Worm (Caenorhabditis elegans): Measurements from ENCODE around the gene taf-2.

taf-2 gene

ce11 chrIV:3611845-3612244 is 18.4 kb upstream of the taf-2 start (continued):
- TF ChIP-seq nhr-71 (tag; optimal IDR thresholded peaks at IDR 0.05) (peak; percentile 53), ceh-88 (GFP tag; IDR thresholded peaks at IDR 0.05) (no peak), hlh-4 (tag; optimal IDR thresholded peaks at IDR 0.05) (no peak), fkh-10 (GFP tag; optimal IDR thresholded peaks at IDR 0.05) (no peak), rnt-1 (tag; optimal IDR thresholded peaks at IDR 0.05) (no peak), blmp-1 (tag; optimal IDR thresholded peaks at IDR 0.05) (no peak), unc-130 (tag; optimal IDR thresholded peaks at IDR 0.05) (no peak), ces-1 (GFP tag; optimal IDR thresholded peaks at IDR 0.05) (no peak), elt-2 (tag; optimal IDR thresholded peaks at IDR 0.05) (peak; percentile 99), nhr-84 (tag; optimal IDR thresholded peaks at IDR 0.05) (no peak), nhr-11 (tag; optimal IDR thresholded peaks at IDR 0.05) (no peak), ztf-11 (tag; optimal IDR thresholded peaks at IDR 0.05) (no peak), jun-1 (tag; optimal IDR thresholded peaks at IDR 0.05) (peak; percentile 34), snu-23 (GFP tag; optimal IDR thresholded peaks at IDR 0.05) (no peak), aha-1 (tag; optimal IDR thresholded peaks at IDR 0.05) (no peak), irx-1 (tag; optimal IDR thresholded peaks at IDR 0.05) (no peak), sup-37 (GFP tag; optimal IDR thresholded peaks at IDR 0.05) (no peak), fos-1 (tag; optimal IDR thresholded peaks at IDR 0.05) (no peak), hlh-17 (GFP tag; optimal IDR thresholded peaks at IDR 0.05; ENCODE audit: borderline replicate concordance) (no peak), xbp-1 (tag; optimal IDR thresholded peaks at IDR 0.05) (no peak), nhr-76 (tag; optimal IDR thresholded peaks at IDR 0.05) (no peak), ceh-8 (GFP tag; optimal IDR thresholded peaks at IDR 0.05) (no peak), tbx-2 (tag; optimal IDR thresholded peaks at IDR 0.05) (no peak), mdl-1 (tag; optimal IDR thresholded peaks at IDR 0.05) (peak in 1 of 2 experiments; percentile 53), mep-1 (tag; optimal IDR thresholded peaks at IDR 0.05) (no peak), lin-35 (GFP tag; optimal IDR thresholded peaks at IDR 0.05) (peak in 1 of 2 experiments; percentile 69), unc-62 (GFP tag; optimal IDR thresholded peaks at IDR 0.05) (no peak), nhr-20 (tag; optimal IDR thresholded peaks at IDR 0.05) (peak; percentile 27), isw-1 (GFP tag; IDR thresholded peaks at IDR 0.05) (no peak), nhr-12 (tag; optimal IDR thresholded peaks at IDR 0.05) (no peak)

ce11 chrIV:3610987-3611386 is 17.6 kb upstream of the taf-2 start:
- no peak for TF ChIP-seq snu-23 (GFP tag; optimal IDR thresholded peaks at IDR 0.05)
- TF ChIP-seq unc-86 (tag; optimal IDR thresholded peaks at IDR 0.05): no peak
- no peak for TF ChIP-seq hlh-17 (GFP tag; optimal IDR thresholded peaks at IDR 0.05; ENCODE audit: borderline replicate concordance)
- no peak for TF ChIP-seq nhr-77 (tag; optimal IDR thresholded peaks at IDR 0.05)
- TF ChIP-seq unc-30 (tag; optimal IDR thresholded peaks at IDR 0.05): no peak
- TF ChIP-seq mef-2 (tag; optimal IDR thresholded peaks at IDR 0.05): no peak
- no peak for TF ChIP-seq ceh-63 (GFP tag; optimal IDR thresholded peaks at IDR 0.05)
- TF ChIP-seq aly-2 (tag; optimal IDR thresholded peaks at IDR 0.05): no peak
- TF ChIP-seq jun-1 (tag; optimal IDR thresholded peaks at IDR 0.05): no peak
- no peak for TF ChIP-seq pqm-1 (tag; optimal IDR thresholded peaks at IDR 0.05)

ce11 chrIV:3608547-3609222 is 15.3 kb upstream of the taf-2 start:
- TF ChIP-seq nhr-11 (tag; optimal IDR thresholded peaks at IDR 0.05) (no peak), lin-39 (tag; optimal IDR thresholded peaks at IDR 0.05) (no peak), ces-1 (GFP tag; optimal IDR thresholded peaks at IDR 0.05) (no peak)

DNA sequence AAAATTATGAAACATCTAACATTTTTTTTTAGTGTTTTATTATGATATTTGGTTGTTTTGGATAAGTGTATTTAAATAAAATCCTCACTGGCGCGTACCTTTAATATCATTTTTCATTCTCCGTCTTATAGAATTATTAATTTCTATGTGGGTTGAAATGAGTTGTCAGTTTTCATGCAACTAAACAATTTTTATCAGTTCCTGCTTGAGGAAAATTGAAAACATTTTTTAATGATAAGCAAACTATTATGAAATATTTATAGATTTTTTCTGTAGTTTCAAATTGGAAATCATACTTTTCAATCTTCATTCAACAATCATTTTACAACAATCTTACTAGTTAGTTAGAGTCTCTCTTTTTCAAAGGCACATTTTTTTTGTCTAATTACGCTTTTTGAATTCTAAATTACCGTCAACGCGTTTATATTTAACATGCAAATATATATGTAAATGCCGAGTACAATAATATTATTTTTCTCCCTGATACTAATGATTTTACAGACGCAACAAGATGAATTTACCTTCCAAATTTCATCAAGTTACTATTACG is 12.9 kb upstream of the taf-2 start, which contains the start of the genes Y37E11B.10 and kgb-2:
Gene Y37E11B.10 (minus strand): TSS at position 182 of the 550 bp plus-strand sequence.
Gene kgb-2 (plus strand): TSS at position 500 of the 550 bp plus-strand sequence.
- no peak for TF ChIP-seq C34B4.2 (tag; optimal IDR thresholded peaks at IDR 0.05)
- no peak for TF ChIP-seq dpl-1 (GFP tag; optimal IDR thresholded peaks at IDR 0.05)
- TF ChIP-seq zag-1 (tag; optimal IDR thresholded peaks at IDR 0.05): no peak
- no peak for TF ChIP-seq ceh-90 (tag; optimal IDR thresholded peaks at IDR 0.05)
- no peak for TF ChIP-seq nhr-71 (tag; optimal IDR thresholded peaks at IDR 0.05)
- no peak for TF ChIP-seq nhr-12 (tag; optimal IDR thresholded peaks at IDR 0.05)
- TF ChIP-seq unc-130 (tag; optimal IDR thresholded peaks at IDR 0.05): no peak
- TF ChIP-seq ceh-63 (GFP tag; optimal IDR thresholded peaks at IDR 0.05): no peak
- no peak for TF ChIP-seq rnt-1 (tag; optimal IDR thresholded peaks at IDR 0.05)
- no peak for TF ChIP-seq grh-1 (GFP tag; IDR thresholded peaks at IDR 0.05)

Measured in whole organism, L1 larva.